Fruit fly (Drosophila melanogaster) whole organism, embryonic: ENCODE measurements around the gene CG4594.
A peak's percentile ranks its signal among the peaks of the same experiment; 100 is the strongest.

ENCODE experiments used
- Asciz ChIP-seq: fragments of 200-800 bp; sonication (Bioruptor generic); optimal IDR thresholded peaks from 2 replicates; lab custom pipeline; 2017; ENCODE audit warnings: missing biosample characterization, mild to moderate bottlenecking, missing genetic modification characterization, missing genetic modification reagents
- CG10431 ChIP-seq: fragments of 200-800 bp; sonication (Bioruptor generic); optimal IDR thresholded peaks from 3 replicates; lab custom pipeline; 2018; ENCODE audit warnings: missing biosample characterization, mild to moderate bottlenecking, missing genetic modification characterization
- CG11456 ChIP-seq: fragments of 200-800 bp; sonication (Bioruptor generic); IDR thresholded peaks from 3 replicates; pipeline ENCODE4 v1.3.6; 2022; ENCODE audit warnings: missing biosample characterization, missing genetic modification characterization
- CG11695 ChIP-seq: fragments of 200-800 bp; sonication (Bioruptor generic); IDR thresholded peaks from 3 replicates; pipeline ENCODE4 v1.3.6; 2022; ENCODE audit warnings: missing biosample characterization, missing genetic modification characterization
- CG12071 ChIP-seq: fragments of 200-800 bp; sonication (Bioruptor generic); optimal IDR thresholded peaks from 3 replicates; lab custom pipeline; 2018; ENCODE audit warnings: missing biosample characterization, mild to moderate bottlenecking, missing genetic modification characterization
- CG13894 ChIP-seq: fragments of 200-800 bp; sonication (Bioruptor generic); optimal IDR thresholded peaks from 3 replicates; lab custom pipeline; 2018; ENCODE audit warnings: missing biosample characterization, mild to moderate bottlenecking, missing genetic modification characterization, moderate library complexity
- CG14014 ChIP-seq: fragments of 200-800 bp; sonication (Bioruptor generic); IDR thresholded peaks from 2 replicates; pipeline ENCODE4 v1.3.6; 2022; ENCODE audit warnings: missing biosample characterization, missing genetic modification characterization
- CG15011 ChIP-seq: fragments of 200-800 bp; sonication (Bioruptor generic); optimal IDR thresholded peaks from 3 replicates; lab custom pipeline; 2018; ENCODE audit warnings: missing biosample characterization, mild to moderate bottlenecking, missing genetic modification characterization
- CG15269 ChIP-seq: fragments of 200-800 bp; sonication (Bioruptor generic); optimal IDR thresholded peaks from 2 replicates; lab custom pipeline; 2018; ENCODE audit warnings: missing biosample characterization, mild to moderate bottlenecking, missing genetic modification characterization, moderate library complexity
- CG15479 ChIP-seq: fragments of 200-800 bp; sonication (Bioruptor generic); optimal IDR thresholded peaks from 3 replicates; lab custom pipeline; 2019; ENCODE audit warnings: missing biosample characterization, mild to moderate bottlenecking, missing genetic modification characterization, moderate library complexity
- CG17186 ChIP-seq: fragments of 200-800 bp; sonication (Bioruptor generic); optimal IDR thresholded peaks from 3 replicates; lab custom pipeline; 2017; ENCODE audit warnings: missing biosample characterization, missing genetic modification reagents, missing genetic modification characterization
- CG17802 ChIP-seq: fragments of 200-800 bp; sonication (Bioruptor generic); optimal IDR thresholded peaks from 2 replicates; lab custom pipeline; 2018; ENCODE audit warnings: missing biosample characterization, mild to moderate bottlenecking, missing genetic modification characterization, moderate library complexity
- CG2712 ChIP-seq: fragments of 200-800 bp; optimal IDR thresholded peaks from 3 replicates; lab custom pipeline; 2019; ENCODE audit warnings: missing biosample characterization, mild to moderate bottlenecking, missing genetic modification characterization, moderate library complexity
- CG3281 ChIP-seq: fragments of 200-800 bp; sonication (Bioruptor generic); optimal IDR thresholded peaks from 3 replicates; lab custom pipeline; 2017; ENCODE audit warnings: missing biosample characterization, mild to moderate bottlenecking, missing genetic modification characterization
- CG34422 ChIP-seq: fragments of 200-800 bp; sonication (Bioruptor generic); IDR thresholded peaks from 3 replicates; pipeline ENCODE4 v1.3.6; 2022; ENCODE audit warnings: missing biosample characterization, missing genetic modification characterization
- CG3995 ChIP-seq: fragments of 200-800 bp; sonication (Bioruptor generic); optimal IDR thresholded peaks from 3 replicates; lab custom pipeline; 2016; ENCODE audit warnings: missing biosample characterization, missing genetic modification characterization
- CG42726 ChIP-seq: fragments of 200-800 bp; sonication (Bioruptor generic); IDR thresholded peaks from 2 replicates; pipeline ENCODE4 v1.3.6; 2022; ENCODE audit warnings: missing biosample characterization, missing genetic modification characterization; ENCODE audit not compliant: partially characterized antibody
- CG43689 ChIP-seq: fragments of 200-800 bp; sonication (Bioruptor generic); IDR thresholded peaks from 2 replicates; pipeline ENCODE4 v1.3.6; 2022; ENCODE audit warnings: missing biosample characterization, missing genetic modification characterization
- CG4424 ChIP-seq: fragments of 200-800 bp; sonication (Bioruptor generic); optimal IDR thresholded peaks from 3 replicates; lab custom pipeline; 2016; ENCODE audit warnings: missing biosample characterization, missing genetic modification characterization
- CG4730 ChIP-seq: fragments of 200-800 bp; sonication (Bioruptor generic); IDR thresholded peaks from 2 replicates; pipeline ENCODE4 v1.3.6; 2022; ENCODE audit warnings: missing biosample characterization, missing genetic modification characterization
- CG5180 ChIP-seq: fragments of 200-800 bp; sonication (Bioruptor generic); optimal IDR thresholded peaks from 3 replicates; lab custom pipeline; 2017; ENCODE audit warnings: missing biosample characterization, missing genetic modification characterization, mild to moderate bottlenecking, moderate library complexity, missing genetic modification reagents
- CG6813 ChIP-seq: fragments of 200-800 bp; sonication (Bioruptor generic); optimal IDR thresholded peaks from 2 replicates; lab custom pipeline; 2017; ENCODE audit warnings: missing biosample characterization, missing genetic modification characterization, mild to moderate bottlenecking, moderate library complexity, missing genetic modification reagents
- CG7928 ChIP-seq: fragments of 200-800 bp; sonication (Bioruptor generic); optimal IDR thresholded peaks from 2 replicates; lab custom pipeline; 2017; ENCODE audit warnings: missing biosample characterization, mild to moderate bottlenecking, missing genetic modification characterization
- CG8944 ChIP-seq: fragments of 200-800 bp; sonication (Bioruptor generic); optimal IDR thresholded peaks from 3 replicates; lab custom pipeline; 2016; ENCODE audit warnings: missing biosample characterization, missing genetic modification characterization
- D19B ChIP-seq: fragments of 200-800 bp; sonication (Bioruptor generic); optimal IDR thresholded peaks from 2 replicates; lab custom pipeline; 2017; ENCODE audit warnings: missing biosample characterization, mild to moderate bottlenecking, missing genetic modification characterization
- Dad ChIP-seq: fragments of 200-800 bp; sonication (Bioruptor generic); optimal IDR thresholded peaks from 3 replicates; lab custom pipeline; 2016; ENCODE audit warnings: missing biosample characterization, missing genetic modification characterization
- Dip3 ChIP-seq: fragments of 200-800 bp; sonication (Bioruptor generic); optimal IDR thresholded peaks from 3 replicates; lab custom pipeline; 2016; ENCODE audit warnings: missing biosample characterization, missing genetic modification characterization
- Hmx ChIP-seq: fragments of 200-800 bp; sonication (Bioruptor generic); optimal IDR thresholded peaks from 2 replicates; lab custom pipeline; 2016; ENCODE audit warnings: missing biosample characterization, missing genetic modification characterization
- NC2α ChIP-seq: fragments of 200-800 bp; sonication (Bioruptor generic); optimal IDR thresholded peaks from 2 replicates; lab custom pipeline; 2016; ENCODE audit warnings: missing biosample characterization, missing genetic modification characterization
- NC2β ChIP-seq: fragments of 200-800 bp; sonication (Bioruptor generic); optimal IDR thresholded peaks from 2 replicates; lab custom pipeline; 2016; ENCODE audit warnings: missing biosample characterization, missing genetic modification characterization
- Rx ChIP-seq: fragments of 200-800 bp; sonication (Bioruptor generic); IDR thresholded peaks from 2 replicates; pipeline ENCODE4 v1.3.6; 2022; ENCODE audit warnings: missing biosample characterization, missing genetic modification characterization
- Scr ChIP-seq: fragments of 200-800 bp; sonication (Bioruptor generic); IDR thresholded peaks from 2 replicates; pipeline ENCODE4 v1.3.6; 2022; ENCODE audit warnings: missing biosample characterization, missing genetic modification characterization; ENCODE audit not compliant: partially characterized antibody
- Sry-δ ChIP-seq: fragments of 200-800 bp; sonication (Bioruptor generic); optimal IDR thresholded peaks from 2 replicates; lab custom pipeline; 2016; ENCODE audit warnings: missing biosample characterization, missing genetic modification characterization
- Xbp1 ChIP-seq: fragments of 200-800 bp; sonication (Bioruptor generic); optimal IDR thresholded peaks from 3 replicates; lab custom pipeline; 2016; ENCODE audit warnings: missing biosample characterization, mild to moderate bottlenecking, missing genetic modification characterization
- crc ChIP-seq: fragments of 200-800 bp; sonication (Bioruptor generic); optimal IDR thresholded peaks from 2 replicates; lab custom pipeline; 2016; ENCODE audit warnings: missing biosample characterization, missing genetic modification characterization
- croc ChIP-seq: fragments of 200-800 bp; sonication (Bioruptor generic); conservative IDR thresholded peaks from 3 replicates; pipeline ENCODE4 v1.3.6; 2022; ENCODE audit warnings: missing biosample characterization, missing genetic modification characterization
- dan ChIP-seq: fragments of 200-800 bp; sonication (Bioruptor generic); IDR thresholded peaks from 2 replicates; pipeline ENCODE4 v1.3.6; 2022; ENCODE audit warnings: missing biosample characterization, missing genetic modification characterization
- dmrt99B ChIP-seq: fragments of 200-800 bp; sonication (Bioruptor generic); optimal IDR thresholded peaks from 2 replicates; lab custom pipeline; 2018; ENCODE audit warnings: missing biosample characterization, mild to moderate bottlenecking, missing genetic modification characterization, moderate library complexity
- esg ChIP-seq: fragments of 200-800 bp; sonication (Bioruptor generic); conservative IDR thresholded peaks from 2 replicates; pipeline ENCODE4 v1.3.6; 2022; ENCODE audit warnings: missing biosample characterization, missing genetic modification characterization
- ewg ChIP-seq: fragments of 200-800 bp; sonication (Bioruptor generic); optimal IDR thresholded peaks from 3 replicates; lab custom pipeline; 2017; ENCODE audit warnings: mild to moderate bottlenecking, missing biosample characterization, missing genetic modification reagents, missing genetic modification characterization
- fru ChIP-seq: fragments of >200 bp; optimal IDR thresholded peaks from 2 replicates; lab custom pipeline; 2017
- grn ChIP-seq: fragments of 200-800 bp; sonication (Bioruptor generic); optimal IDR thresholded peaks from 3 replicates; lab custom pipeline; 2017; ENCODE audit warnings: missing biosample characterization, missing genetic modification characterization
- gt ChIP-seq: fragments of 200-800 bp; sonication (Bioruptor generic); IDR thresholded peaks from 2 replicates; pipeline ENCODE4 v1.3.6; 2022; ENCODE audit warnings: missing biosample characterization, missing genetic modification characterization
- ken ChIP-seq: fragments of 200-800 bp; sonication (Bioruptor generic); IDR thresholded peaks from 3 replicates; pipeline ENCODE4 v1.3.6; 2022; ENCODE audit warnings: missing biosample characterization, missing genetic modification characterization
- klu ChIP-seq: fragments of 200-800 bp; sonication (Bioruptor generic); IDR thresholded peaks from 2 replicates; pipeline ENCODE4 v1.3.6; 2022; ENCODE audit warnings: missing biosample characterization, missing genetic modification characterization
- mam ChIP-seq: fragments of 200-800 bp; sonication (Bioruptor generic); optimal IDR thresholded peaks from 3 replicates; lab custom pipeline; 2016; ENCODE audit warnings: missing biosample characterization, missing genetic modification characterization
- phol ChIP-seq: fragments of 200-800 bp; sonication (Bioruptor generic); optimal IDR thresholded peaks from 3 replicates; lab custom pipeline; 2018; ENCODE audit warnings: missing biosample characterization, mild to moderate bottlenecking, missing genetic modification characterization, moderate library complexity
- pnt ChIP-seq: fragments of 200-800 bp; sonication (Bioruptor generic); optimal IDR thresholded peaks from 3 replicates; lab custom pipeline; 2016; ENCODE audit warnings: missing biosample characterization, missing genetic modification characterization
- pum ChIP-seq: fragments of 200-800 bp; sonication (Bioruptor generic); optimal IDR thresholded peaks from 2 replicates; lab custom pipeline; 2016; ENCODE audit warnings: missing biosample characterization, missing genetic modification characterization
- rib ChIP-seq: fragments of 200-800 bp; sonication (Bioruptor generic); IDR thresholded peaks from 2 replicates; pipeline ENCODE4 v1.3.6; 2022; ENCODE audit warnings: missing biosample characterization, missing genetic modification characterization
- sim ChIP-seq: fragments of 200-800 bp; sonication (Bioruptor generic); IDR thresholded peaks from 2 replicates; pipeline ENCODE4 v1.3.6; 2022; ENCODE audit warnings: missing biosample characterization, missing genetic modification characterization
- tap ChIP-seq: fragments of 200-800 bp; optimal IDR thresholded peaks from 3 replicates; lab custom pipeline; 2019; ENCODE audit warnings: missing biosample characterization, mild to moderate bottlenecking, missing genetic modification characterization, moderate library complexity
- wor ChIP-seq: fragments of 200-800 bp; sonication (Bioruptor generic); IDR thresholded peaks from 2 replicates; pipeline ENCODE4 v1.3.6; 2022; ENCODE audit warnings: missing biosample characterization, missing genetic modification characterization

CG4594 gene

dm6 chr2L:9937908-9938307 is 17.9 kb downstream of the CG4594 start, which contains the start of gene Arglu1 (continued):
- peak; percentile 28 for TF ChIP-seq CG2712 (tag; lab: Kevin White, UChicago)
- TF ChIP-seq pum: no peak
- TF ChIP-seq crc (GFP tag; lab: Kevin White, UChicago): no peak
- TF ChIP-seq CG10431 (GFP tag; lab: Kevin White, UChicago): no peak
- no peak for TF ChIP-seq CG3281 (GFP tag; lab: Kevin White, UChicago)
- TF ChIP-seq CG14014 (GFP tag; lab: Robert Waterston, UW): no peak
- TF ChIP-seq CG17802 (tag; lab: Kevin White, UChicago): no peak
- TF ChIP-seq ken (GFP tag; lab: Robert Waterston, UW): no peak
- TF ChIP-seq mam (GFP tag; lab: Kevin White, UChicago): peak; percentile 53
- TF ChIP-seq klu: no peak
- TF ChIP-seq CG6813 (GFP tag; lab: Kevin White, UChicago): no peak
- no peak for TF ChIP-seq rib (GFP tag; lab: Robert Waterston, UW)
- no peak for TF ChIP-seq grn
- TF ChIP-seq fru (lab: Kevin White, UChicago): no peak
- TF ChIP-seq Hmx: no peak
- no peak for TF ChIP-seq phol (tag; lab: Kevin White, UChicago)
- no peak for TF ChIP-seq CG4730
- TF ChIP-seq CG5180 (GFP tag; lab: Kevin White, UChicago): no peak
- no peak for TF ChIP-seq CG13894
- peak; percentile 5 for TF ChIP-seq Dad (GFP tag; lab: Kevin White, UChicago)
- TF ChIP-seq CG3995 (GFP tag; lab: Kevin White, UChicago): peak; percentile 1
- no peak for TF ChIP-seq CG17186 (GFP tag; lab: Kevin White, UChicago)
- TF ChIP-seq Asciz (GFP tag; lab: Kevin White, UChicago): no peak
- TF ChIP-seq ewg (GFP tag; lab: Kevin White, UChicago): no peak
- no peak for TF ChIP-seq Dip3 (GFP tag; lab: Kevin White, UChicago)
- TF ChIP-seq croc (GFP tag; lab: Robert Waterston, UW): no peak
- no peak for TF ChIP-seq tap (tag; lab: Kevin White, UChicago)
- TF ChIP-seq wor (GFP tag; lab: Robert Waterston, UW): no peak
- no peak for TF ChIP-seq CG43689
- no peak for TF ChIP-seq CG42726 (GFP tag; lab: Robert Waterston, UW)
- no peak for TF ChIP-seq esg (GFP tag; lab: Robert Waterston, UW)
- no peak for TF ChIP-seq CG8944
- TF ChIP-seq D19B (GFP tag; lab: Kevin White, UChicago): no peak
- TF ChIP-seq dmrt99B (tag; lab: Kevin White, UChicago): no peak
- no peak for TF ChIP-seq NC2β (GFP tag; lab: Kevin White, UChicago)
- no peak for TF ChIP-seq dan
- no peak for TF ChIP-seq gt
- no peak for TF ChIP-seq Scr
- no peak for TF ChIP-seq CG4424 (GFP tag; lab: Kevin White, UChicago)
- no peak for TF ChIP-seq NC2α (GFP tag; lab: Kevin White, UChicago)
- TF ChIP-seq CG12071 (GFP tag; lab: Kevin White, UChicago): no peak
- no peak for TF ChIP-seq CG15479 (GFP tag; lab: Kevin White, UChicago)
- no peak for TF ChIP-seq Rx (GFP tag; lab: Robert Waterston, UW)
- TF ChIP-seq sim (GFP tag; lab: Robert Waterston, UW): no peak
- TF ChIP-seq pnt (GFP tag; lab: Kevin White, UChicago): no peak
- peak; percentile 64; the same call in 1 of the 3 replicates for TF ChIP-seq CG34422
- TF ChIP-seq CG15011: no peak
- TF ChIP-seq CG11456 (GFP tag; lab: Robert Waterston, UW): peak; percentile 63; the same call in 1 of the 3 replicates
- peak; percentile 2 for TF ChIP-seq Sry-δ (GFP tag; lab: Kevin White, UChicago)
- no peak for TF ChIP-seq Xbp1 (GFP tag; lab: Kevin White, UChicago)
- no peak for TF ChIP-seq CG11695 (GFP tag; lab: Robert Waterston, UW)
- no peak for TF ChIP-seq CG15269 (tag; lab: Kevin White, UChicago)
- no peak for TF ChIP-seq CG7928 (GFP tag; lab: Kevin White, UChicago)
